Fruit fly (Drosophila melanogaster) whole organism, embryonic: Measurements from ENCODE around the gene CG3652.

Experiments
- Abd-B ChIP-seq: fragments of 200-800 bp; sonication (Bioruptor generic); optimal IDR thresholded peaks from 2 replicates; lab custom pipeline; 2018; ENCODE audit warnings: missing biosample characterization, mild to moderate bottlenecking, missing genetic modification characterization, moderate library complexity
- Bgb ChIP-seq: fragments of 200-800 bp; sonication (Bioruptor generic); IDR thresholded peaks from 2 replicates; pipeline ENCODE4 v1.3.6; 2022; ENCODE audit warnings: missing biosample characterization, missing genetic modification characterization; ENCODE audit not compliant: partially characterized antibody
- Blimp-1 ChIP-seq: fragments of 200-800 bp; sonication (Bioruptor generic); optimal IDR thresholded peaks from 3 replicates; lab custom pipeline; 2018; ENCODE audit warnings: missing biosample characterization, missing genetic modification characterization, mild to moderate bottlenecking, moderate library complexity, missing genetic modification reagents
- CG10431 ChIP-seq: fragments of 200-800 bp; sonication (Bioruptor generic); optimal IDR thresholded peaks from 3 replicates; lab custom pipeline; 2018; ENCODE audit warnings: missing biosample characterization, mild to moderate bottlenecking, missing genetic modification characterization
- CG11560 ChIP-seq: fragments of 200-800 bp; sonication (Bioruptor generic); IDR thresholded peaks from 3 replicates; pipeline ENCODE4 v1.3.6; 2022; ENCODE audit warnings: missing biosample characterization, missing genetic modification characterization
- CG13123 ChIP-seq: fragments of 200-800 bp; sonication (Bioruptor generic); optimal IDR thresholded peaks from 2 replicates; lab custom pipeline; 2016; ENCODE audit warnings: missing biosample characterization, missing genetic modification characterization
- CG14860 ChIP-seq: fragments of 200-800 bp; sonication (Bioruptor generic); IDR thresholded peaks from 3 replicates; pipeline ENCODE4 v1.3.6; 2022; ENCODE audit warnings: missing biosample characterization, missing genetic modification characterization; ENCODE audit not compliant: partially characterized antibody
- CG2199 ChIP-seq: fragments of 200-800 bp; sonication (Bioruptor generic); IDR thresholded peaks from 3 replicates; pipeline ENCODE4 v1.3.6; 2022; ENCODE audit warnings: missing biosample characterization, missing genetic modification characterization
- CG2678 ChIP-seq: fragments of 200-800 bp; sonication (Bioruptor generic); optimal IDR thresholded peaks from 3 replicates; lab custom pipeline; 2019; ENCODE audit warnings: missing biosample characterization, mild to moderate bottlenecking, missing genetic modification characterization, moderate library complexity
- CG30020 ChIP-seq: fragments of 200-800 bp; optimal IDR thresholded peaks from 2 replicates; lab custom pipeline; 2019; ENCODE audit warnings: missing biosample characterization, mild to moderate bottlenecking, missing genetic modification characterization, moderate library complexity
- CG31365 ChIP-seq: fragments of 200-800 bp; sonication (Bioruptor generic); optimal IDR thresholded peaks from 2 replicates; lab custom pipeline; 2018; ENCODE audit warnings: missing biosample characterization, mild to moderate bottlenecking, missing genetic modification characterization
- CG6272 ChIP-seq: fragments of 200-800 bp; sonication (Bioruptor generic); IDR thresholded peaks from 2 replicates; pipeline ENCODE4 v1.3.6; 2022; ENCODE audit warnings: missing biosample characterization, missing genetic modification characterization
- CG7271 ChIP-seq: fragments of 200-800 bp; sonication (Bioruptor generic); optimal IDR thresholded peaks from 2 replicates; lab custom pipeline; 2018; ENCODE audit warnings: missing biosample characterization, mild to moderate bottlenecking, missing genetic modification characterization, moderate library complexity
- CG8290 ChIP-seq, 3 experiments: fragments of 200-800 bp; sonication (Bioruptor generic); optimal IDR thresholded peaks; 2 replicates each; lab custom pipeline; 2016 to 2019; ENCODE audit warnings: missing biosample characterization in 3 of 3, missing genetic modification characterization in 3 of 3, mild to moderate bottlenecking in 2 of 3, moderate library complexity in 1 of 3
- CG9797 ChIP-seq: fragments of 200-800 bp; sonication (Bioruptor generic); optimal IDR thresholded peaks from 3 replicates; lab custom pipeline; 2018; ENCODE audit warnings: missing biosample characterization, mild to moderate bottlenecking, missing genetic modification characterization
- Dip3 ChIP-seq: fragments of 200-800 bp; sonication (Bioruptor generic); optimal IDR thresholded peaks from 3 replicates; lab custom pipeline; 2016; ENCODE audit warnings: missing biosample characterization, missing genetic modification characterization
- Gug ChIP-seq: fragments of 200-800 bp; sonication (Bioruptor generic); IDR thresholded peaks from 4 replicates; pipeline ENCODE4 v1.3.6; 2022; ENCODE audit warnings: missing biosample characterization, missing genetic modification characterization
- Hr39 ChIP-seq: fragments of >200 bp; optimal IDR thresholded peaks from 2 replicates; lab custom pipeline; 2017
- Mrtf ChIP-seq: fragments of 200-800 bp; sonication (Bioruptor generic); IDR thresholded peaks from 3 replicates; pipeline ENCODE4 v1.3.6; 2022; ENCODE audit warnings: missing biosample characterization, missing genetic modification characterization
- NK7.1 ChIP-seq: fragments of 200-800 bp; sonication (Bioruptor generic); optimal IDR thresholded peaks from 3 replicates; lab custom pipeline; 2016; ENCODE audit warnings: missing biosample characterization, missing genetic modification characterization
- Nf-YA ChIP-seq: fragments of 200-800 bp; sonication (Bioruptor generic); IDR thresholded peaks from 2 replicates; pipeline ENCODE4 v1.3.6; 2022; ENCODE audit warnings: missing biosample characterization, missing genetic modification characterization
- NfI ChIP-seq: fragments of 200-800 bp; sonication (Bioruptor generic); optimal IDR thresholded peaks from 3 replicates; lab custom pipeline; 2018; ENCODE audit warnings: missing biosample characterization, mild to moderate bottlenecking, missing genetic modification characterization, moderate library complexity
- Sox102F ChIP-seq: fragments of 200-800 bp; sonication (Bioruptor generic); optimal IDR thresholded peaks from 2 replicates; lab custom pipeline; 2018; ENCODE audit warnings: missing biosample characterization, mild to moderate bottlenecking, missing genetic modification characterization, moderate library complexity
- Stat92E ChIP-seq, 3 experiments: fragments of >200 bp in 2 of 3; fragments of 200-800 bp in 1 of 3; sonication (Bioruptor generic) in 1 of 3; optimal IDR thresholded peaks; 2 replicates each; lab custom pipeline; 2017 to 2019; ENCODE audit warnings: missing biosample characterization in 3 of 3, missing genetic modification characterization in 3 of 3, mild to moderate bottlenecking in 1 of 3, moderate library complexity in 1 of 3
- cato ChIP-seq: fragments of 200-800 bp; sonication (Bioruptor generic); optimal IDR thresholded peaks from 2 replicates; lab custom pipeline; 2016; ENCODE audit warnings: missing biosample characterization, missing genetic modification characterization, borderline replicate concordance
- en ChIP-seq: fragments of 200-800 bp; sonication (Bioruptor generic); optimal IDR thresholded peaks from 2 replicates; lab custom pipeline; 2016; ENCODE audit warnings: missing biosample characterization, missing genetic modification characterization
- fd3F ChIP-seq: fragments of 200-800 bp; sonication (Bioruptor generic); optimal IDR thresholded peaks from 2 replicates; lab custom pipeline; 2018; ENCODE audit warnings: missing biosample characterization, mild to moderate bottlenecking, missing genetic modification characterization, moderate library complexity
- gce ChIP-seq: fragments of 200-800 bp; sonication (Bioruptor generic); IDR thresholded peaks from 3 replicates; pipeline ENCODE4 v1.3.6; 2022; ENCODE audit warnings: missing biosample characterization, missing genetic modification characterization
- gsb ChIP-seq: fragments of 200-800 bp; sonication (Bioruptor generic); IDR thresholded peaks from 2 replicates; pipeline ENCODE4 v1.3.6; 2022; ENCODE audit warnings: missing biosample characterization, missing genetic modification characterization
- ham ChIP-seq: fragments of 200-800 bp; sonication (Bioruptor generic); IDR thresholded peaks from 2 replicates; pipeline ENCODE4 v1.3.6; 2022; ENCODE audit warnings: missing biosample characterization, missing genetic modification characterization
- ken ChIP-seq: fragments of 200-800 bp; sonication (Bioruptor generic); IDR thresholded peaks from 3 replicates; pipeline ENCODE4 v1.3.6; 2022; ENCODE audit warnings: missing biosample characterization, missing genetic modification characterization
- nau ChIP-seq: fragments of 200-800 bp; sonication (Bioruptor generic); optimal IDR thresholded peaks from 3 replicates; lab custom pipeline; 2017; ENCODE audit warnings: missing biosample characterization, mild to moderate bottlenecking, missing genetic modification characterization, missing genetic modification reagents
- nerfin-2 ChIP-seq: fragments of 200-800 bp; sonication (Bioruptor generic); IDR thresholded peaks from 2 replicates; pipeline ENCODE4 v1.3.6; 2022; ENCODE audit warnings: missing biosample characterization, missing genetic modification characterization; ENCODE audit not compliant: partially characterized antibody
- onecut ChIP-seq: fragments of 200-800 bp; sonication (Bioruptor generic); IDR thresholded peaks from 2 replicates; pipeline ENCODE4 v1.3.6; 2022; ENCODE audit warnings: missing biosample characterization, missing genetic modification characterization
- pb ChIP-seq: fragments of 200-800 bp; sonication (Bioruptor generic); optimal IDR thresholded peaks from 3 replicates; lab custom pipeline; 2016; ENCODE audit warnings: missing biosample characterization, missing genetic modification characterization
- peb ChIP-seq: fragments of 200-800 bp; sonication (Bioruptor generic); IDR thresholded peaks from 2 replicates; pipeline ENCODE4 v1.3.6; 2022; ENCODE audit warnings: missing biosample characterization, missing genetic modification characterization
- phol ChIP-seq: fragments of 200-800 bp; sonication (Bioruptor generic); optimal IDR thresholded peaks from 3 replicates; lab custom pipeline; 2018; ENCODE audit warnings: missing biosample characterization, mild to moderate bottlenecking, missing genetic modification characterization, moderate library complexity
- pzg ChIP-seq: fragments of 200-800 bp; sonication (Bioruptor generic); optimal IDR thresholded peaks from 3 replicates; lab custom pipeline; 2018; ENCODE audit warnings: missing biosample characterization, mild to moderate bottlenecking, missing genetic modification characterization, moderate library complexity
- repo ChIP-seq: fragments of 200-800 bp; sonication (Bioruptor generic); optimal IDR thresholded peaks from 2 replicates; lab custom pipeline; 2016; ENCODE audit warnings: missing biosample characterization, missing genetic modification characterization
- sd ChIP-seq: fragments of 200-800 bp; sonication (Bioruptor generic); optimal IDR thresholded peaks from 3 replicates; lab custom pipeline; 2018; ENCODE audit warnings: missing biosample characterization, mild to moderate bottlenecking, missing genetic modification characterization, moderate library complexity
- sisA ChIP-seq: fragments of 200-800 bp; sonication (Bioruptor generic); IDR thresholded peaks from 2 replicates; pipeline ENCODE4 v1.3.6; 2022; ENCODE audit warnings: missing biosample characterization, missing genetic modification characterization
- sr ChIP-seq: fragments of 200-800 bp; sonication (Bioruptor generic); IDR thresholded peaks from 3 replicates; pipeline ENCODE4 v1.3.6; 2022; ENCODE audit warnings: missing biosample characterization, missing genetic modification characterization
- tgo ChIP-seq: fragments of 200-800 bp; sonication (Bioruptor generic); IDR thresholded peaks from 3 replicates; pipeline ENCODE4 v1.3.6; 2022; ENCODE audit warnings: missing biosample characterization, missing genetic modification characterization
- tin ChIP-seq: fragments of 200-800 bp; sonication (Bioruptor generic); optimal IDR thresholded peaks from 3 replicates; lab custom pipeline; 2016; ENCODE audit warnings: missing biosample characterization, missing genetic modification characterization
- ttk ChIP-seq: fragments of 200-800 bp; sonication (Bioruptor generic); IDR thresholded peaks from 2 replicates; pipeline ENCODE4 v2.1.2; 2022; ENCODE audit warnings: missing biosample characterization, missing genetic modification characterization
- twi ChIP-seq: fragments of 200-800 bp; optimal IDR thresholded peaks from 2 replicates; lab custom pipeline; 2019; ENCODE audit warnings: missing biosample characterization, mild to moderate bottlenecking, missing genetic modification characterization, moderate library complexity
- vnd ChIP-seq: fragments of 200-800 bp; sonication (Bioruptor generic); IDR thresholded peaks from 3 replicates; pipeline ENCODE4 v1.3.6; 2022; ENCODE audit warnings: missing biosample characterization, missing genetic modification characterization; ENCODE audit not compliant: partially characterized antibody
- vvl ChIP-seq: fragments of 200-800 bp; sonication (Bioruptor generic); IDR thresholded peaks from 2 replicates; pipeline ENCODE4 v1.3.6; 2022; ENCODE audit warnings: missing biosample characterization, missing genetic modification characterization
- wek ChIP-seq: fragments of 200-800 bp; sonication (Bioruptor generic); optimal IDR thresholded peaks from 3 replicates; lab custom pipeline; 2018; ENCODE audit warnings: missing biosample characterization, mild to moderate bottlenecking, missing genetic modification characterization, moderate library complexity

Gene CG3652

dm6 chr2L:4371516-4372136 is 22.1 kb downstream of the CG3652 start (continued):
- TF ChIP-seq phol (tag; lab: Kevin White, UChicago): peak; percentile 84
- no peak for TF ChIP-seq pb (GFP tag; lab: Kevin White, UChicago)
- TF ChIP-seq ken (GFP tag; lab: Robert Waterston, UW): no peak
- TF ChIP-seq Nf-YA (GFP tag; lab: Robert Waterston, UW): no peak
- TF ChIP-seq CG10431 (GFP tag; lab: Kevin White, UChicago): peak; percentile 12
- peak; percentile 45 for TF ChIP-seq CG30020 (tag; lab: Kevin White, UChicago)
- peak; percentile 60; the same call in 2 of the 3 replicates for TF ChIP-seq sr
- no peak for TF ChIP-seq peb (GFP tag; lab: Robert Waterston, UW)
- peak; percentile 31; the same call in 1 of the 2 replicates for TF ChIP-seq sisA
- peak; percentile 19 for TF ChIP-seq CG31365 (tag; lab: Kevin White, UChicago)
- peak; percentile 78 for TF ChIP-seq twi (tag; lab: Kevin White, UChicago)
- TF ChIP-seq ham (GFP tag; lab: Robert Waterston, UW): no peak
- peak; percentile 48; the same call in 1 of the 2 replicates for TF ChIP-seq onecut (GFP tag; lab: Robert Waterston, UW)
- TF ChIP-seq Dip3: no peak
- peak; percentile 88; the same call in 2 of the 3 replicates for TF ChIP-seq CG2199 (GFP tag; lab: Robert Waterston, UW)
- peak; percentile 60; the same call in 1 of the 2 replicates for TF ChIP-seq Bgb (GFP tag; lab: Robert Waterston, UW)
- peak; percentile 28 for TF ChIP-seq CG8290 (GFP tag; optimal IDR thresholded peaks at IDR 0.05; lab: Kevin White, UChicago)
- peak; percentile 11 to 57 for TF ChIP-seq CG8290 (tag; optimal IDR thresholded peaks at IDR 0.05; lab: Kevin White, UChicago)
- peak; percentile 49 for TF ChIP-seq sd (tag; lab: Kevin White, UChicago)
- TF ChIP-seq en (GFP tag; lab: Kevin White, UChicago): no peak
- peak; percentile 38; the same call in 2 of the 3 replicates for TF ChIP-seq tgo (GFP tag; lab: Robert Waterston, UW)
- TF ChIP-seq Blimp-1 (GFP tag; lab: Kevin White, UChicago): peak; percentile 59
- no peak for TF ChIP-seq CG13123 (GFP tag; lab: Kevin White, UChicago)
- TF ChIP-seq vvl (GFP tag; lab: Robert Waterston, UW): peak; percentile 58
- TF ChIP-seq Gug: no peak
- TF ChIP-seq nerfin-2 (GFP tag; lab: Robert Waterston, UW): no peak
- TF ChIP-seq tin (GFP tag; lab: Kevin White, UChicago): peak; percentile 51
- no peak for TF ChIP-seq CG14860 (GFP tag; lab: Robert Waterston, UW)
- TF ChIP-seq CG6272 (GFP tag; lab: Robert Waterston, UW): no peak
- no peak for TF ChIP-seq vnd (GFP tag; lab: Robert Waterston, UW)
- TF ChIP-seq fd3F (GFP tag; lab: Kevin White, UChicago): no peak
- peak; percentile 1 for TF ChIP-seq CG9797 (GFP tag; lab: Kevin White, UChicago)
- TF ChIP-seq NfI (GFP tag; lab: Kevin White, UChicago): peak; percentile 3
- TF ChIP-seq NK7.1 (GFP tag; lab: Kevin White, UChicago): no peak
- TF ChIP-seq Abd-B: no peak
- no peak for TF ChIP-seq CG11560
- TF ChIP-seq Sox102F (GFP tag; lab: Kevin White, UChicago): peak; percentile 53
- peak; percentile 44 for TF ChIP-seq CG7271
- no peak for TF ChIP-seq gce (GFP tag; lab: Robert Waterston, UW)
- TF ChIP-seq wek (GFP tag; lab: Kevin White, UChicago): peak; percentile 10
- TF ChIP-seq Stat92E (GFP tag; optimal IDR thresholded peaks at IDR 0.05; lab: Kevin White, UChicago): peak in 1 of 3 experiments; percentile 71
- TF ChIP-seq Hr39 (lab: Kevin White, UChicago): no peak
- TF ChIP-seq ttk (GFP tag; lab: Robert Waterston, UW): 0 out of 2 replicates have a peak, but pooled peaks have one; percentile 46
- 0 out of 3 replicates have a peak, but pooled peaks have one; percentile 41 for TF ChIP-seq Mrtf
- peak; percentile 31 for TF ChIP-seq nau
- TF ChIP-seq pzg (GFP tag; lab: Kevin White, UChicago): no peak
- TF ChIP-seq gsb (GFP tag; lab: Robert Waterston, UW): no peak
- peak; percentile 24 for TF ChIP-seq cato (GFP tag; lab: Kevin White, UChicago)
- TF ChIP-seq repo: no peak
- TF ChIP-seq CG2678: peak; percentile 76
